Worm (Caenorhabditis elegans) whole organism, early embryonic: Measurements from ENCODE around the gene D1022.2.

ENCODE experiments used
- B0310.2 ChIP-seq: sonication (generic microtip); optimal IDR thresholded peaks from 2 replicates; lab custom pipeline; 2016; ENCODE audit warnings: mild to moderate bottlenecking, missing genetic modification characterization, missing compliant biosample characterization
- F13C5.2 ChIP-seq: sonication (generic microtip); optimal IDR thresholded peaks from 2 replicates; lab custom pipeline; 2017; ENCODE audit warnings: mild to moderate bottlenecking, missing genetic modification characterization, inconsistent platforms, missing compliant biosample characterization
- aly-1 ChIP-seq: sonication (generic microtip); optimal IDR thresholded peaks from 2 replicates; lab custom pipeline; 2016; ENCODE audit warnings: missing genetic modification characterization, missing compliant biosample characterization
- ceh-13 ChIP-seq: fragments of 200-800 bp; sonication (Bioruptor generic); optimal IDR thresholded peaks from 2 replicates; lab custom pipeline; 2018; ENCODE audit warnings: mild to moderate bottlenecking, missing genetic modification characterization, missing compliant biosample characterization
- ceh-36 ChIP-seq: sonication (generic microtip); optimal IDR thresholded peaks from 2 replicates; lab custom pipeline; 2016; ENCODE audit warnings: missing genetic modification characterization, inconsistent platforms, missing compliant biosample characterization
- ets-7 ChIP-seq: sonication (generic microtip); optimal IDR thresholded peaks from 2 replicates; lab custom pipeline; 2016; ENCODE audit warnings: missing genotype, missing genetic modification characterization, missing compliant biosample characterization
- flt-1 ChIP-seq: fragments of 200-800 bp; sonication (Bioruptor generic); IDR thresholded peaks from 2 replicates; pipeline ENCODE4 v1.3.6; 2022; ENCODE audit warnings: missing genetic modification characterization, missing compliant biosample characterization
- hmbx-1 ChIP-seq: sonication (generic microtip); optimal IDR thresholded peaks from 2 replicates; lab custom pipeline; 2016; ENCODE audit warnings: mild to moderate bottlenecking, missing genetic modification characterization, missing compliant biosample characterization
- hmg-4 ChIP-seq: fragments of 200-800 bp; sonication (Bioruptor generic); optimal IDR thresholded peaks from 2 replicates; lab custom pipeline; 2018; ENCODE audit warnings: mild to moderate bottlenecking, missing genetic modification characterization, missing compliant biosample characterization
- hnd-1 ChIP-seq: sonication (generic microtip); optimal IDR thresholded peaks from 2 replicates; lab custom pipeline; 2016; ENCODE audit warnings: missing genetic modification characterization, missing compliant biosample characterization
- pes-1 ChIP-seq: fragments of 200-800 bp; sonication (Bioruptor generic); IDR thresholded peaks from 2 replicates; pipeline ENCODE4 v1.3.6; 2022; ENCODE audit warnings: missing genetic modification reagents, missing genetic modification characterization, missing compliant biosample characterization
- sea-1 ChIP-seq: fragments of 200-800 bp; sonication (Bioruptor generic); conservative IDR thresholded peaks from 2 replicates; pipeline ENCODE4 v1.3.6; 2022; ENCODE audit warnings: missing genetic modification characterization, missing compliant biosample characterization
- tbx-11 ChIP-seq: fragments of 200-800 bp; sonication (Bioruptor generic); IDR thresholded peaks from 2 replicates; pipeline ENCODE4 v1.3.6; 2022; ENCODE audit warnings: missing genetic modification characterization, missing compliant biosample characterization
- tbx-37 ChIP-seq: fragments of 200-800 bp; sonication (Bioruptor generic); conservative IDR thresholded peaks from 2 replicates; pipeline ENCODE4 v1.3.6; 2022; ENCODE audit warnings: missing genetic modification reagents, missing genetic modification characterization, missing compliant biosample characterization
- tra-4 ChIP-seq: sonication (generic microtip); optimal IDR thresholded peaks from 2 replicates; lab custom pipeline; 2017; ENCODE audit warnings: missing genetic modification characterization, missing compliant biosample characterization

The D1022.2 gene

ce11 chrII:7494155-7494554, 34.9 kb downstream of the D1022.2 start, which contains the start of gene R10H1.1:
Gene R10H1.1 (plus strand): TSS chrII:7494455.
- TF ChIP-seq tbx-37 (no peak), ceh-36 (tag; lab: Kevin White, UChicago) (no peak), F13C5.2 (tag; lab: Kevin White, UChicago) (no peak), tbx-11 (GFP tag; lab: Robert Waterston, UW) (no peak), tra-4 (tag; lab: Kevin White, UChicago) (no peak), aly-1 (no peak), hmg-4 (no peak), sea-1 (GFP tag; lab: Robert Waterston, UW) (no peak), B0310.2 (tag; lab: Kevin White, UChicago) (no peak), hmbx-1 (no peak)

- no peak for TF ChIP-seq tbx-11 (GFP tag; lab: Robert Waterston, UW)
- TF ChIP-seq ceh-36 (tag; lab: Kevin White, UChicago), result no peak
Measured at ce11 chrII:7496070-7496469, 36.8 kb downstream of the D1022.2 start, which contains the start of gene spi-1. Gene spi-1 (plus strand): TSS chrII:7496247.

ce11 chrII:7499390-7499789, 40.1 kb downstream of the D1022.2 start, which contains the start of gene srab-14:
Gene srab-14 (minus strand): TSS chrII:7499490.
- TF ChIP-seq ceh-13, result no peak
- no peak for TF ChIP-seq ceh-36 (tag; lab: Kevin White, UChicago)
- TF ChIP-seq hmbx-1, result no peak
- TF ChIP-seq tbx-37, result no peak
- no peak for TF ChIP-seq aly-1
- TF ChIP-seq pes-1 (GFP tag; lab: Robert Waterston, UW), result no peak
- no peak for TF ChIP-seq F13C5.2 (tag; lab: Kevin White, UChicago)
- no peak for TF ChIP-seq flt-1
- TF ChIP-seq tra-4 (tag; lab: Kevin White, UChicago), result no peak

- no peak for TF ChIP-seq hnd-1 (tag; lab: Kevin White, UChicago)
- TF ChIP-seq hmbx-1, result no peak
- no peak for TF ChIP-seq tbx-11 (GFP tag; lab: Robert Waterston, UW)
- TF ChIP-seq ets-7 (tag; lab: Kevin White, UChicago), result no peak
Measured at ce11 chrII:7505005-7505404, 45.7 kb downstream of the D1022.2 start, which contains the start of gene C28F5.1. Gene C28F5.1 (plus strand): TSS chrII:7505305.
